Fruit fly (Drosophila melanogaster) ovary, adult (tissue): ENCODE results near the gene CG11666.
A peak's percentile ranks its signal among the peaks of the same experiment; 100 is the strongest.

Experiments used
- CG17801 ChIP-seq: fragments of 200-800 bp; optimal IDR thresholded peaks from 2 replicates; lab custom pipeline; 2019; ENCODE audit warnings: missing biosample characterization, mild to moderate bottlenecking, missing genetic modification characterization, moderate library complexity; ENCODE audit not compliant: partially characterized antibody

The CG11666 gene

dm6 chrX:20984386-20984785, at the start of gene CG11666:
CG11666 (plus strand) TSS chrX:20984686.
- TF ChIP-seq CG17801 (GFP tag; lab: Kevin White, UChicago) = no peak

- TF ChIP-seq CG17801 (GFP tag; lab: Kevin White, UChicago) = no peak
Measured at dm6 chrX:20948268-20948667, 36.2 kb upstream of the CG11666 start.

- no peak for TF ChIP-seq CG17801 (GFP tag; lab: Kevin White, UChicago)
Measured at dm6 chrX:20963405-20963804, 21.1 kb upstream of the CG11666 start, which contains the start of gene Ser6. Ser6 (minus strand) TSS chrX:20963505.

- no peak for TF ChIP-seq CG17801 (GFP tag; lab: Kevin White, UChicago)
Measured at dm6 chrX:20965369-20966040, 19.0 kb upstream of the CG11666 start, which contains the start of gene CG1304. CG1304 (minus strand) TSS chrX:20965419.

- no peak for TF ChIP-seq CG17801 (GFP tag; lab: Kevin White, UChicago)
Measured at dm6 chrX:20977986-20978385, 6.5 kb upstream of the CG11666 start, which contains the start of gene CG44426. CG44426 (plus strand) TSS chrX:20978286.

- TF ChIP-seq CG17801 (GFP tag; lab: Kevin White, UChicago) = no peak
Measured at dm6 chrX:21010541-21010940, 26.1 kb downstream of the CG11666 start.

dm6 chrX:21017568-21017967, 33.1 kb downstream of the CG11666 start:
- TF ChIP-seq CG17801 (GFP tag; lab: Kevin White, UChicago) = no peak

- no peak for TF ChIP-seq CG17801 (GFP tag; lab: Kevin White, UChicago)
Measured at dm6 chrX:21025788-21026187, 41.3 kb downstream of the CG11666 start, which contains the start of gene r-cup. r-cup (minus strand) TSS chrX:21025888.

- TF ChIP-seq CG17801 (GFP tag; lab: Kevin White, UChicago) = peak; percentile 33
Measured at dm6 chrX:21027929-21028575, 43.6 kb downstream of the CG11666 start, which contains the start of gene CG1532. CG1532 (minus strand) TSS chrX:21028361.

dm6 chrX:21031819-21032261, 47.4 kb downstream of the CG11666 start, which contains the start of gene CG1529:
CG1529 (minus strand) TSS chrX:21031950.
- TF ChIP-seq CG17801 (GFP tag; lab: Kevin White, UChicago) = peak; percentile 39

dm6 chrX:21034638-21035037, 50.2 kb downstream of the CG11666 start:
- TF ChIP-seq CG17801 (GFP tag; lab: Kevin White, UChicago) = no peak
